Worm (Caenorhabditis elegans): ENCODE data around the gene ccdc-55.

The ccdc-55 gene

DNA sequence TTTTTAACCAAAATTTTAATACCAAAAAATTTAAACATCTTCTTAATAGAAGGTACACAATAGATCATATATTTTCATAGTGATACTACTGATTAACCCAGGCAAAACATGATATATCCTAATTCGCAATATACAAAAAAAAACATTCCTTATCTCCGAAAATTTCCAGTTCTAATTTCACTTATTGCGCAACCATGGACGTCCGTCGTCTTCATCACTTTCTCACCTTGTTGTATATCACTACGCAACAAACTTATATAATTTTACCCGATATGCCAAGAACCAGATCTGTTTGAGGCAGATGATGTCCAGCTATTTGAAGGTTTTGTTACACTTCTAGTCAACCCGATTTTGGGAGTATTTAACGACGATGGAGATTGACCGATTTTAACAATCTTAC is 19.3 kb upstream of the ccdc-55 start, which contains the start of gene R74.2:
Gene R74.2, plus strand, starts transcription at position 316 of the 400 bp plus-strand sequence.
- TF ChIP-seq unc-62 (GFP tag; optimal IDR thresholded peaks at IDR 0.05): no peak

DNA sequence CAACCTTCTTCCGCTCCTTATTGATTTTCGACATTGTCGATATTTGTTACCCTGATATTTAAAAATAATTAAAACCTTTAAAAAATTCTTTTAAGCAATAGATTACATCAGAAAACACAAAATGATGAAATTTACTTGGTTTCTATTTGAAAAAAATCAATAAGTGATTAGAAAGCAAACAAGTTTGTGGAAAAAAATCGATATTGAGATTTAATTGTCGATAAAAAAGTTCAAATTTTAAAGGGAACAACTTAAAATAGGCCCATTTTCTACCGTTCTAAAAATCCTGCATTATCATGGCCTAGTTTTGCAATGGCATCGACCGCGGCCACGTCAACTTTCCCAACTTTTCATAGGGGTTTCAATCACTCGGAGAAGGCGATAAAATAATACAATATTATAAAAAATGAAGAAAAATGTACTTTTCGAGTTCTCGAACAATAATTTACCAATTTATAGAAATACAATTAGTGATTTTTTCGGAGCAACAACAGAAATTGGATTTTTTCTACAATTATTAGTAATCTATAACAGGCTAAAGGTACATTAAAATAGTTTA is 18.3 kb upstream of the ccdc-55 start, which contains the start of gene lars-1:
Gene lars-1, minus strand, starts transcription at position 51 of the 559 bp plus-strand sequence.
- TF ChIP-seq unc-62 (GFP tag; optimal IDR thresholded peaks at IDR 0.05): no peak

DNA sequence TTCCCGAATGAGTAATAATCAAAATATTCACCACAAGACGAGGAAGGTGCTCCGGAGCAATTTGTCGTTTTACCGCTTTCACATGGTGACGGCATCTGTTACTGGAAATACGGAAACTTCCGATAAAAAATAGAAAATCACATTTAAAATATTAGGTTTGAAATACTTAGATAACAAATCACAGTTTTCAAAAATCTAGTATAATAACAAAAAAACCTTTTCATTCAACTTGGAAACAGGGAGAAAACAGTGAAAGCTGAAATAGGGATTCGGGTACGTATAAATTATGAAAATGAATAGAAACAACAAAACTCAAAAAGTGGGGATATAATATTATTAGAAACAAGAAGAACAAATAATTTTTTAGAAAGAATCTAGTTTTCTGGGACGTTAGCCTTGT is 12.8 kb upstream of the ccdc-55 start, which contains the start of gene C16C10.1:
Gene C16C10.1, minus strand, starts transcription at position 101 of the 400 bp plus-strand sequence.
- no peak for TF ChIP-seq unc-62 (GFP tag; optimal IDR thresholded peaks at IDR 0.05)

DNA sequence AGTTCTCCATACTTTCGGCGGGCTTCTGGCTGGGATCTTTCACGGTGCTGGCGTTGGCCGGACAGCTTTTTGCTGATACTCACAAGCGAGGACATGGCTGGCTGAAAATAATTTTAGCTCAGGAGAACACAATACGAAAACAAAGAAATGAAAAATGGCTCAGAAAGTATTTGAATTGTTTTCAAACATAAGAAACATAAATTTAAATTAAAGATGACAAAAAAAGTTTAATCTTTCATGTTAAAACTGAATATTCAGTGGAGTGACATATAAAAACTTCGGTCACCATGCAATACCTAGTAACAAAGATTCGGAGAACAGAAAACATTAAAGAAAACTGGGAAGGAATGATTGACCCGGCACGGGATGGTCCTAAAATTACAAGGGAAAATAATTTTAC is 10.0 kb upstream of the ccdc-55 start, which contains the start of gene C16C10.2:
Gene C16C10.2, minus strand, starts transcription at position 101 of the 400 bp plus-strand sequence.
- no peak for TF ChIP-seq unc-62 (GFP tag; optimal IDR thresholded peaks at IDR 0.05)

DNA sequence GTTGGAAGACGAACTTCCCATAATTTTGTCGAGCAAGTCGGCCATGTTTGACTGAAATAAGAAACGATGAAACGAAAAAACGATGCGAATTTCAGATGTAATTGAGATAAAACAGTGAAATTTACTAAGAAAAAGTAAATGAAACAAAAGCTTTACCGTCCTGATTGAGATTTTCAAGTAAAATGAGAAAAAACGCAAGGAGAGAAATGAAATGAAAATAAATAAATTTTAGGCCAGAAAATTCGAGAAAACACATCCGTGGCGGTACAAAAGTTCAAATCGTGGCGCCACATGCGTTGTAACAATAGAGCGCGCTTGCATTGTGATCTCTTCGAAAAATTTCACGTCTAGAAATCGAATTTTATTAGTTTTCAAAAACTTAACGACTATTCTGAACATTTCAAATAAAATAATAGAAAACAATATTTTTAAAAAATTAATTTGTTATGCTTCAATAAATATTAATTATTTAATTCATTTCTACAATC is 7.6 kb upstream of the ccdc-55 start, which contains the start of the genes hrde-1 and C16C10.13:
Gene hrde-1, minus strand, starts transcription at position 51 of the 488 bp plus-strand sequence.
Gene C16C10.13, plus strand, starts transcription at position 332 of the 488 bp plus-strand sequence.
- TF ChIP-seq unc-62 (GFP tag; optimal IDR thresholded peaks at IDR 0.05): no peak

DNA sequence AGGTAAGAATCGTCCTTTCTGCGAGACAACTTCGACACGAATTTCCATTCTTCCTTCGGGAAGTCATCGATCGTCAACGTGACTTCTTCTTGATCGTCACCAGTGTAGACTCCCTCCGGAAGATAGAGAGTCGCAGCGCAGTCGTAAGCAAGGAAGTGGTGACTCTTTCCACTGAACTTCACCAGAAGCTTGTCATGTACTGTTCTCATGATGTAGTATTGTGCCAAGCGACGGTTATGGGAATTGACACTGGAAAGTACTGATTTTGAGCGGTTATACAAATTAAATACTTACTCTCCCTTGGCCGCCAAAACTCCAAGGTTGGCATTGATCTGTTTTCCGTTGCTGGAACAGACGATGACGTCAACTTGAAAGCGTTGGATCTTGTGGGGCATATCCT is 6.9 kb upstream of the ccdc-55 start:
- TF ChIP-seq unc-62 (GFP tag; optimal IDR thresholded peaks at IDR 0.05): no peak

DNA sequence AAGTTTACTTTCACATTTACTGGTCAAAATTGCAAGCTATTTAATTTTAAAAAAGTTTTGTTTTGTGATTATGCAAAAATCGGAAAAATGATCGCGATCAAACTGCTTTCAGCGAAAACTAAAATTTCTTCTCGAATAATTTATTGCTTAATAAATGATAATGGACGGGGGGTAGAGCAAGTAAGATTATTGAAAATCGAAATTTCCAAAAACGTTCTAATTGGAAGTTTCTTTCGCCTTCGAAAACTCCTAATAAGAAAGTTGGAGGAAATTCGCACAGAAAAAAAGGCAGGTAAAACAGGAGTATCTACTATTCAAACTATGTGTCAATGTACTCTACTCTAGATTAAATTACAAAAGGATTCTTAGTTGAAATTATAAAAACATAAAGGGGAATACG is 3.6 kb upstream of the ccdc-55 start:
- TF ChIP-seq unc-62 (GFP tag; optimal IDR thresholded peaks at IDR 0.05): no peak

DNA sequence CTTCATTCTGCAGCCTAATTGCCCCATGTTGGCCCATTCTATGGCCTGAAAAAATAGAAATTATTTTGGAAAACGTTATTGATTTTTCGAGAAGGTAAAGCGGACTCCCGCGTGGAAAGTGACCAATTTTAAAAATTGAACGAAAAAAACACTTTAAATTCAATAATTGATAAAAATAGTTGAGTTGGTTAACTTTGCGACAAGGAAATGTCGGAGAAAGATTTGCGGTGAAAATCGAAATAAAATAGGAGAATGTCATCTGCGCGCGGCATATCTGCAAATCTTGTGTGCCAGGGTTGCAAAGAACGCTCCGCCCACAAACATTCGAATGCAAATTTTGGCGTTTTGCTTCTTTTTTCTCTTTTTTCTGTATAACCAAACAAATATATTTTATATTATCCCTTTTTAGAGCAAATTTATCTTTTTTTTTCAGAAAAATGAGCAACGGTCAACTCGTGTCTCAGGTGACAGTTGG is 2.4 kb upstream of the ccdc-55 start, which contains the start of the genes rnf-121 and C16C10.4:
Gene rnf-121, minus strand, starts transcription at position 51 of the 475 bp plus-strand sequence.
Gene C16C10.4, plus strand, starts transcription at position 434 of the 475 bp plus-strand sequence.
- TF ChIP-seq unc-62 (GFP tag; optimal IDR thresholded peaks at IDR 0.05): no peak

DNA sequence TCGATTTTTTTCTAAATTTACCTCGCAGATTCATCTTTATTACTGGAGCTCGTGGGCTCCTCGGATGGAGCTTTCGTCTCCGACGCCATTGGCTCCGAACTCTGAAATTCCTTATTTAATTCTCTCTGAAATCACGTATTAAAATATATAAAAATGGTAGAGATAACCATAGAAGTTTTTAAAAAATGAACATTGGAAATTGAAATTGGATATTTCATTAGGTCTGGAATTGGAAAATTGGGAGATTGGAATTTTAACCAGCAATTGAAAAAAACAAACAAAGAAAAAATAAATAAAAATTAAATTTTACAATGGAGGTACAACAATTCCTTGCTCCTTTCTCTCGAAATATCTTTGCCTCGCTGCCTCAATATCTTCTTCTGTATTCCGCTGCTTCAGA is 1.8 kb downstream of the ccdc-55 start, which contains the start of gene rnf-5:
Gene rnf-5, minus strand, starts transcription at position 101 of the 400 bp plus-strand sequence.
- TF ChIP-seq unc-62 (GFP tag; optimal IDR thresholded peaks at IDR 0.05): no peak

DNA sequence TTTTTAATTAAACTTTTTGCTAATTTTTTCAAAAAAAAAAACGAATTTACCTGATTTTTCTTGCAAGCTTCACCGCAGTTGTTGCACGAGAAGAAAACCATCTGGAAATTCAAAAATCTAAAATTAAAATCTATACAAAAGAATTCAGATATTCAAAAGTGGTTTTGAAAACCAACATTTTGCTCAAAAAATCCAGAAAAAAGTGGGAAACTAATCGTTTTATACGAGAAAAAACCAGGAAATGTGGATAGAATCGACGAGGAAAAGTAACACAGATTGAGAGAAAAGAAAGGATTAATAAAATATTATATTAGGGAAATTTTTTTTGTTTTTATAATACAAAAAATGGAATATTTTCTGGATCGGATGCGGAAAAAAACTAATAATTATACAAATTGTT is 4.5 kb downstream of the ccdc-55 start, which contains the start of gene C16C10.8:
Gene C16C10.8, minus strand, starts transcription at position 101 of the 400 bp plus-strand sequence.
- no peak for TF ChIP-seq unc-62 (GFP tag; optimal IDR thresholded peaks at IDR 0.05)

DNA sequence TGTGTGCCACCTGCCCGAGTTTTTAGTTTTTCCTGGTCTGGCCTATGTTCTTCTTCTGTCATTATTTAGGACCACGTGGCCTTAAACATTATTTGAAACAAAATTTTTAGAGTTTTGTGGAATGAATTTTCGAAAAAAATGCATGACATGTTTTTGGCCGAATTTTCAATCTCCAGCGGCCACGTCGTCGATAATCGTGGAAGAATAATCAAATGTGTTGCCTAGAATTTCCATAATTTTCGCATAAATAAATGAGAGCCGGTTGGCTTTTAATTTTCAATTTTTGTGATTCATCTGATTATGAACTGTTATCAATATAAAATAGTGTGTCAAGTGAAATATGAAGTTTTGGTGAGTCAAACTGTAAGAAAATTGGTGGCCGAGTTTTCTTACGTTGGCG is 7.6 kb downstream of the ccdc-55 start, which contains the start of gene C01G12.16:
Gene C01G12.16, plus strand, starts transcription at position 301 of the 400 bp plus-strand sequence.
- TF ChIP-seq unc-62 (GFP tag; optimal IDR thresholded peaks at IDR 0.05): no peak

DNA sequence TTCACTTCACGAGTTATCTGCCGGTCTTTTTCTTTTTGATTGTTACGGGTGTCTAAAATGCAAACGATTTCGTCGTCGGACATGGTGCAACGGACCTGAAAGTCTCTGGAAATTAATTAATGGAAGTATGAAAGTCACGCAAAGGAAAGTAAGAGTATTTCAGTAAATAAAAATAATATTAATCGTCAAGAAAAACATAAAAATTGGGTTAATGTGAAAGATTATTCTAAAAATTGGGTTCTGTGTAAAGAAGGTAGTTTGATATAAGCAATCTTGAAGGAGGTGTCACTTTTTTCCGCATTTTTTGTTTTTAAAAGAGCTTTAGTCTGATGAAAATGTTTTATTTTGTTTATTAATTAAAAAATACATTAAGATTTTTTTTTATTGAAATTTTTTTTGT is 11.3 kb downstream of the ccdc-55 start, which contains the start of gene C16C10.9:
Gene C16C10.9, minus strand, starts transcription at position 101 of the 400 bp plus-strand sequence.
- TF ChIP-seq unc-62 (GFP tag; optimal IDR thresholded peaks at IDR 0.05): no peak

DNA sequence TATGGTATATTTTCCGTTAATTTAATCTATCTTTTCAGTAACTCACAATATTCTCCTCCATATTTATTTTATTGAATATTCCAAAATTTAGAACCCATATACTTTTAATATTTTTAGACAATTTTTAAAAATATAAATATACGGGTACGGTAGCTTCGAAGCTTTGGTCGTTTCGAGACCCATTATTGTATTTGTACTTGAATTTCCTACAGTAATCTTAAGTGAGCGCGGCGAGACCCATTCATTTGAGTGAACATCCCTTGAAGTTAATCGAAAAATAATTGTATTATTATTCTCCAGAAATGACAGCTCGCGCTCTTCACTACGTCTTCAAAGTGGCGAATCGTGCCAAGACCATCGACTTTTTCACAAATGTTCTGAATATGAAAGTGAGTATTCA is 15.3 kb downstream of the ccdc-55 start, which contains the start of gene glod-4:
Gene glod-4, plus strand, starts transcription at position 301 of the 400 bp plus-strand sequence.
- no peak for TF ChIP-seq unc-62 (GFP tag; optimal IDR thresholded peaks at IDR 0.05)

DNA sequence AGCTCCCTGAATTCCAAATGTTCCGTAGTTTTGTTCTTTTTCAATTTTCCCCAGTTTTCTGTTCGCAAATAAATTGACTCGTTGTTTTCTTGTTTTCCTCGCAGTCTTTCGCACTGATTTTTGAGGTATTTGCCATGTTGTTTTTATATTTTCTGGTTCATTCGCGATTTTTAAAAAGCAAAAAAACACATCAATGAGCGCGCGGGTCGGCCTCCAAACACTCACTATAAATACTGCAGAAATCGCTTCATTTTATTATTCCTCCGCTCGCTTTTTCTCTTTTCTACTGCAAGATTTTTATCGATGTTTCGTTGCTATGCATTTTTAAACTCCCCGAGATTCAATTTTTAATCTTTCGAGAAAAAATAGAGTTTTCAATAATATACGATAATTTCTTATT is 15.7 kb downstream of the ccdc-55 start:
- no peak for TF ChIP-seq unc-62 (GFP tag; optimal IDR thresholded peaks at IDR 0.05)

DNA sequence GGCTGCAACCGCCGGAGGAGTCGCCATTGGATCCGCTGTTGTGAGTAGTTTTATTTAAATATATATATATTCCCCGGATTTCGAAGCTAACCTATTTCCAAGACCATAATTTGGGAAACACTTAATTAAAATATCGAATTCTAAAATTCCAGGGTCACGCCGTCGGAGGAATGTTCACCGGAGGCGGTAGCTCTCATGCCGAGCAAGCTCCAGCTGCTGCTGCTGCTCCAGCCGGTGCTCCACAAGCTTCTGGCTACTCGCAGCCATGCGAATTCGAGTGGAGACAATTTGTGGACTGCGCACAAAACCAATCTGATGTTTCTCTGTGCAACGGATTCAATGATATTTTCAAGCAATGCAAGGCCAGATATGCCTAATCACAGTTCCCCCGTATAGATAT is 16.3 kb downstream of the ccdc-55 start:
- TF ChIP-seq unc-62 (GFP tag; optimal IDR thresholded peaks at IDR 0.05): no peak

DNA sequence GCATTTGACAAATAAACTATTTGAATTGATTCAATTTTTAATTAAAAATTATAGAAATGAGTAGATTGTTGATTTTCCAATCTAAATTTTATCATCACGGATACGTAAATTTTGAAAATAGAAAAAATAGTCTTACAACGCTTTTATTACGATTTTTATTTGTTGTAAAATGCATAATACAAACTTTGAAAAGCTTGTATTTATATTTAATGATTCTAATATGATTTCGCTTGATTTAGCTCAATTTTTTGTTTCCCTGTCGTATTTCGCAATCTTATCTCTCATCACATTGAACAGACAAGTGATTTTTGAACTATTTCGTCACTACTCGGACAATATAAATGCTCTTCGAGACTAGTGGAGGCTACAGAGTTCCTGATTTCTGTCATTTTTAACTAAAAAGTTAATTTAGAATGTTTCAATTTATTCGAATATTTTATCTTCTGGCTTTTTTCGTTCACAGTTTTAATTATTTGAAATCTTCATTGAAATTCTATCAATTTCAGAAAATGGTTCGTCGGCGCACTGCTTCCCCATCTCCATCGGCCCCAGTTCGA is 16.9 kb downstream of the ccdc-55 start, which contains the start of the genes wht-3 and har-1:
Gene wht-3, minus strand, starts transcription at position 51 of the 557 bp plus-strand sequence.
Gene har-1, plus strand, starts transcription at position 507 of the 557 bp plus-strand sequence.
- TF ChIP-seq unc-62 (GFP tag; optimal IDR thresholded peaks at IDR 0.05): no peak
